Worm (Caenorhabditis elegans) whole organism, L4 larva: ENCODE measurements around the gene F26F12.2.

Experiments used
- F44E2.7 ChIP-seq: fragments of 200-800 bp; sonication (Bioruptor generic); IDR thresholded peaks from 2 replicates; pipeline ENCODE4 v2.1.2; 2022; ENCODE audit warnings: missing genetic modification characterization, missing compliant biosample characterization
- Y75B8A.6 ChIP-seq: fragments of 200-800 bp; sonication (Bioruptor generic); IDR thresholded peaks from 2 replicates; pipeline ENCODE4 v1.3.6; 2022; ENCODE audit warnings: missing genetic modification reagents, missing genetic modification characterization, missing compliant biosample characterization
- aha-1 ChIP-seq: fragments of 150-350 bp; peaks from one replicate; lab custom pipeline; 2014; ENCODE audit warnings: missing biosample characterization, missing genetic modification characterization
- aly-2 ChIP-seq: sonication (generic microtip); optimal IDR thresholded peaks from 2 replicates; lab custom pipeline; 2018; ENCODE audit warnings: missing biosample characterization, missing genetic modification characterization
- ceh-32 ChIP-seq: sonication (generic microtip); optimal IDR thresholded peaks from 2 replicates; lab custom pipeline; 2016; ENCODE audit warnings: mild to moderate bottlenecking, missing genetic modification characterization, missing compliant biosample characterization; ENCODE audit not compliant: poor library complexity
- ceh-82 ChIP-seq: sonication (generic microtip); optimal IDR thresholded peaks from 2 replicates; lab custom pipeline; 2017; ENCODE audit warnings: missing biosample characterization, missing genetic modification characterization
- ctbp-1 ChIP-seq: fragments of 200-800 bp; sonication (Bioruptor generic); IDR thresholded peaks from 2 replicates; pipeline ENCODE4 v1.3.6; 2022; ENCODE audit warnings: missing genetic modification reagents, missing genetic modification characterization, missing compliant biosample characterization
- daf-12 ChIP-seq: fragments of 150-350 bp; optimal IDR thresholded peaks from 2 replicates; lab custom pipeline; 2014; ENCODE audit warnings: missing biosample characterization, missing genetic modification reagents, missing genetic modification characterization
- daf-16 ChIP-seq, 3 experiments: sonication (generic microtip); optimal IDR thresholded peaks; 2 replicates each; lab custom pipeline; 2016 to 2017; ENCODE audit warnings: missing genetic modification characterization in 3 of 3, missing genetic modification reagents in 3 of 3, mild to moderate bottlenecking in 2 of 3, missing compliant biosample characterization in 2 of 3, missing biosample characterization in 1 of 3, moderate library complexity in 1 of 3
- daf-19 ChIP-seq: fragments of 200-800 bp; sonication (Bioruptor generic); conservative IDR thresholded peaks from 2 replicates; pipeline ENCODE4 v1.3.6; 2022; ENCODE audit warnings: missing genetic modification characterization, missing compliant biosample characterization
- dmd-6 ChIP-seq: fragments of 200-800 bp; sonication (Bioruptor generic); IDR thresholded peaks from 2 replicates; pipeline ENCODE4 v1.3.6; 2022; ENCODE audit warnings: missing genetic modification reagents, missing genetic modification characterization, missing compliant biosample characterization
- dmd-8 ChIP-seq: fragments of 200-800 bp; sonication (Bioruptor generic); IDR thresholded peaks from 2 replicates; pipeline ENCODE4 v1.3.6; 2022; ENCODE audit warnings: missing genetic modification characterization, missing compliant biosample characterization
- dmd-9 ChIP-seq: fragments of 200-800 bp; sonication (Bioruptor generic); IDR thresholded peaks from 2 replicates; pipeline ENCODE4 v1.3.6; 2022; ENCODE audit warnings: missing genetic modification reagents, missing genetic modification characterization, missing compliant biosample characterization
- dpl-1 ChIP-seq: fragments of 150-350 bp; optimal IDR thresholded peaks from 2 replicates; lab custom pipeline; 2014; ENCODE audit warnings: missing biosample characterization, missing genetic modification reagents, missing genetic modification characterization
- dve-1 ChIP-seq: sonication (generic microtip); optimal IDR thresholded peaks from 2 replicates; lab custom pipeline; 2017; ENCODE audit warnings: antibody characterized with exemption, mild to moderate bottlenecking, missing genetic modification characterization, missing compliant biosample characterization; ENCODE audit not compliant: insufficient read depth
- egl-27 ChIP-seq: sonication (generic microtip); optimal IDR thresholded peaks from 3 replicates; lab custom pipeline; 2017; ENCODE audit warnings: missing biosample characterization, missing genetic modification reagents, missing genetic modification characterization
- egl-43 ChIP-seq: fragments of 200-800 bp; sonication (Bioruptor generic); IDR thresholded peaks from 2 replicates; pipeline ENCODE4 v1.3.6; 2022; ENCODE audit warnings: missing genetic modification reagents, missing genetic modification characterization, missing compliant biosample characterization
- fkh-10 ChIP-seq: fragments of 150-350 bp; optimal IDR thresholded peaks from 2 replicates; lab custom pipeline; 2014; ENCODE audit warnings: missing biosample characterization, missing genetic modification reagents, missing genetic modification characterization
- gei-8 ChIP-seq: fragments of 200-800 bp; sonication (Bioruptor generic); optimal IDR thresholded peaks from 2 replicates; lab custom pipeline; 2018; ENCODE audit warnings: mild to moderate bottlenecking, missing genetic modification characterization, missing compliant biosample characterization
- hif-1 ChIP-seq, 2 experiments: sonication (generic microtip); optimal IDR thresholded peaks; 2 replicates each; lab custom pipeline; 2016 to 2017; ENCODE audit warnings: missing compliant biosample characterization in 2 of 2, missing genetic modification characterization in 2 of 2, missing genetic modification reagents in 2 of 2, missing genotype in 2 of 2, mild to moderate bottlenecking in 1 of 2
- hlh-11 ChIP-seq: fragments of 200-800 bp; sonication (Bioruptor generic); optimal IDR thresholded peaks from 2 replicates; lab custom pipeline; 2018; ENCODE audit warnings: mild to moderate bottlenecking, missing genetic modification characterization, missing compliant biosample characterization
- lsy-2 ChIP-seq, 2 experiments: fragments of 150-350 bp in 1 of 2; sonication (generic microtip) in 1 of 2; optimal IDR thresholded peaks; 2 replicates each; lab custom pipeline; 2014 to 2017; ENCODE audit warnings: missing biosample characterization in 2 of 2, missing genetic modification characterization in 2 of 2
- madf-5 ChIP-seq, 2 experiments: fragments of 200-800 bp; sonication (Bioruptor generic); IDR thresholded peaks; 2 replicates each; pipeline ENCODE4 v1.3.6; 2022; ENCODE audit warnings: missing compliant biosample characterization in 2 of 2, missing genetic modification characterization in 2 of 2
- mes-2 ChIP-seq: sonication (generic microtip); optimal IDR thresholded peaks from 2 replicates; lab custom pipeline; 2016; ENCODE audit warnings: missing genotype, mild to moderate bottlenecking, missing genetic modification characterization, missing compliant biosample characterization; ENCODE audit not compliant: poor library complexity, severe bottlenecking
- nhr-10 ChIP-seq: fragments of 150-350 bp; optimal IDR thresholded peaks from 2 replicates; lab custom pipeline; 2014; ENCODE audit warnings: missing biosample characterization, missing genetic modification characterization
- nhr-102 ChIP-seq: sonication (generic microtip); optimal IDR thresholded peaks from 2 replicates; lab custom pipeline; 2016; ENCODE audit warnings: mild to moderate bottlenecking, missing genetic modification characterization, moderate library complexity, missing compliant biosample characterization
- nhr-11 ChIP-seq: fragments of 150-350 bp; optimal IDR thresholded peaks from 2 replicates; lab custom pipeline; 2014; ENCODE audit warnings: missing biosample characterization, missing genetic modification characterization
- nhr-237 ChIP-seq: sonication (generic microtip); optimal IDR thresholded peaks from 2 replicates; lab custom pipeline; 2017; ENCODE audit warnings: missing biosample characterization, missing genetic modification characterization
- nhr-25 ChIP-seq: sonication (generic microtip); optimal IDR thresholded peaks from 2 replicates; lab custom pipeline; 2017; ENCODE audit warnings: missing genetic modification characterization, mild to moderate bottlenecking, missing compliant biosample characterization, antibody characterized with exemption, moderate library complexity, borderline replicate concordance; ENCODE audit not compliant: insufficient read depth
- nhr-28 ChIP-seq: fragments of 150-350 bp; optimal IDR thresholded peaks from 2 replicates; lab custom pipeline; 2014; ENCODE audit warnings: missing biosample characterization, missing genetic modification characterization
- nhr-42 ChIP-seq: fragments of 200-800 bp; sonication (Bioruptor generic); IDR thresholded peaks from 2 replicates; pipeline ENCODE4 v1.3.6; 2022; ENCODE audit warnings: missing genetic modification characterization, missing compliant biosample characterization
- nhr-48 ChIP-seq: sonication (generic microtip); optimal IDR thresholded peaks from 2 replicates; lab custom pipeline; 2016; ENCODE audit warnings: mild to moderate bottlenecking, missing genetic modification characterization, missing compliant biosample characterization
- php-3 ChIP-seq: fragments of 200-800 bp; sonication (Bioruptor generic); IDR thresholded peaks from 2 replicates; pipeline ENCODE4 v1.3.6; 2022; ENCODE audit warnings: missing genetic modification reagents, missing genetic modification characterization, missing compliant biosample characterization
- pqm-1 ChIP-seq: sonication (generic microtip); optimal IDR thresholded peaks from 2 replicates; lab custom pipeline; 2017; ENCODE audit warnings: missing biosample characterization, missing genetic modification characterization
- rbr-2 ChIP-seq: sonication (generic microtip); optimal IDR thresholded peaks from 2 replicates; lab custom pipeline; 2016; ENCODE audit warnings: missing genotype, missing genetic modification characterization, missing compliant biosample characterization
- snpc-4 ChIP-seq: fragments of 150-350 bp; optimal IDR thresholded peaks from 2 replicates; lab custom pipeline; 2014; ENCODE audit warnings: missing biosample characterization, missing genetic modification characterization
- spr-1 ChIP-seq: sonication (generic microtip); optimal IDR thresholded peaks from 2 replicates; lab custom pipeline; 2016; ENCODE audit warnings: mild to moderate bottlenecking, missing genetic modification characterization, missing compliant biosample characterization
- unc-130 ChIP-seq: sonication (generic microtip); optimal IDR thresholded peaks from 2 replicates; lab custom pipeline; 2016; ENCODE audit warnings: missing genetic modification reagents, missing genetic modification characterization, missing compliant biosample characterization
- unc-62 ChIP-seq, 3 experiments: fragments of 150-350 bp in 1 of 3; sonication (generic microtip); optimal IDR thresholded peaks in 2 of 3; peaks in 1 of 3; 1 replicate in 1 of 3; 2 replicates in 2 of 3; lab custom pipeline; 2014 to 2017; ENCODE audit warnings: missing biosample characterization in 3 of 3, missing genetic modification characterization in 3 of 3, missing genetic modification reagents in 3 of 3, missing genotype in 1 of 3
- zag-1 ChIP-seq: fragments of 150-350 bp; optimal IDR thresholded peaks from 2 replicates; lab custom pipeline; 2014; ENCODE audit warnings: missing biosample characterization, missing genetic modification characterization
- zfp-2 ChIP-seq: sonication (generic microtip); optimal IDR thresholded peaks from 2 replicates; lab custom pipeline; 2016; ENCODE audit warnings: mild to moderate bottlenecking, missing genetic modification characterization, missing compliant biosample characterization

Gene F26F12.2

ce11 chrV:5822968-5823367 lies 15.4 kb downstream of the F26F12.2 start (continued):
- no peak for TF ChIP-seq rbr-2

ce11 chrV:5821451-5822143 lies 16.8 kb downstream of the F26F12.2 start:
- TF ChIP-seq nhr-237 (tag; lab: Kevin White, UChicago) (no peak), nhr-102 (tag; lab: Kevin White, UChicago) (peak; percentile 38), hlh-11 (peak; percentile 77), gei-8 (GFP tag; lab: Kevin White, UChicago) (no peak), fkh-10 (GFP tag; lab: Kevin White, UChicago) (no peak), egl-43 (GFP tag; lab: Robert Waterston, UW) (no peak), daf-16 (GFP tag; optimal IDR thresholded peaks at IDR 0.05; lab: Kevin White, UChicago) (no peak), daf-16 (tag; optimal IDR thresholded peaks at IDR 0.05; lab: Kevin White, UChicago) (peak; percentile 43), dve-1 (tag; lab: Kevin White, UChicago) (peak; percentile 45), aha-1 (tag; lab: Kevin White, UChicago) (peak; percentile 7), nhr-42 (no peak), pqm-1 (tag; lab: Kevin White, UChicago) (peak; percentile 75), nhr-48 (peak; percentile 56), dmd-6 (GFP tag; lab: Robert Waterston, UW) (peak; percentile 92)

ce11 chrV:5820401-5820800 lies 18.0 kb downstream of the F26F12.2 start:
- peak; percentile 31 for TF ChIP-seq nhr-48
- peak; percentile 62 for TF ChIP-seq dmd-6 (GFP tag; lab: Robert Waterston, UW)
- peak in 1 of 2 experiments; percentile 66 for TF ChIP-seq hif-1 (tag; optimal IDR thresholded peaks at IDR 0.05; lab: Kevin White, UChicago)
- no peak for TF ChIP-seq daf-16 (GFP tag; optimal IDR thresholded peaks at IDR 0.05; lab: Kevin White, UChicago)
- TF ChIP-seq daf-16 (tag; optimal IDR thresholded peaks at IDR 0.05; lab: Kevin White, UChicago), result peak; percentile 10
- TF ChIP-seq aha-1 (tag; lab: Kevin White, UChicago), result peak; percentile 69
- TF ChIP-seq ceh-82, result no peak
- TF ChIP-seq pqm-1 (tag; lab: Kevin White, UChicago), result peak; percentile 0
- no peak for TF ChIP-seq unc-62 (GFP tag; optimal IDR thresholded peaks at IDR 0.05 in 1 of 2; lab: Kevin White, UChicago)
- no peak for TF ChIP-seq unc-62 (tag; optimal IDR thresholded peaks at IDR 0.05; lab: Kevin White, UChicago)
- no peak for TF ChIP-seq mes-2 (tag; lab: Kevin White, UChicago)

ce11 chrV:5819903-5820302 lies 18.5 kb downstream of the F26F12.2 start:
- peak; percentile 40 for TF ChIP-seq nhr-28
- no peak for TF ChIP-seq snpc-4 (tag; lab: Kevin White, UChicago)
- peak; percentile 53 for TF ChIP-seq dve-1 (tag; lab: Kevin White, UChicago)
- no peak for TF ChIP-seq ctbp-1 (GFP tag; lab: Robert Waterston, UW)
- no peak for TF ChIP-seq madf-5 (GFP tag; IDR thresholded peaks at IDR 0.05; lab: Robert Waterston, UW)
- TF ChIP-seq nhr-25, result no peak
- no peak for TF ChIP-seq egl-43 (GFP tag; lab: Robert Waterston, UW)
- no peak for TF ChIP-seq nhr-10
- no peak for TF ChIP-seq zag-1 (tag; lab: Kevin White, UChicago)
- peak; percentile 83 for TF ChIP-seq dmd-6 (GFP tag; lab: Robert Waterston, UW)
- no peak for TF ChIP-seq F44E2.7 (GFP tag; lab: Robert Waterston, UW)
- no peak for TF ChIP-seq nhr-102 (tag; lab: Kevin White, UChicago)
- TF ChIP-seq egl-27 (tag; lab: Kevin White, UChicago), result no peak
- no peak for TF ChIP-seq daf-12 (tag; lab: Kevin White, UChicago)
- TF ChIP-seq ceh-82, result no peak
- peak; percentile 2 for TF ChIP-seq pqm-1 (tag; lab: Kevin White, UChicago)
- TF ChIP-seq aly-2 (tag; lab: Kevin White, UChicago), result no peak
- TF ChIP-seq Y75B8A.6 (GFP tag; lab: Robert Waterston, UW), result no peak
- TF ChIP-seq spr-1 (tag; lab: Kevin White, UChicago), result no peak
- no peak for TF ChIP-seq dpl-1
- TF ChIP-seq ceh-32, result no peak
- TF ChIP-seq nhr-11 (tag; lab: Kevin White, UChicago), result no peak
- TF ChIP-seq aha-1 (tag; lab: Kevin White, UChicago), result no peak
- peak; percentile 94 for TF ChIP-seq php-3 (GFP tag; lab: Robert Waterston, UW)
- TF ChIP-seq lsy-2 (tag; optimal IDR thresholded peaks at IDR 0.05; lab: Kevin White, UChicago), result no peak
- TF ChIP-seq zfp-2 (tag; lab: Kevin White, UChicago), result no peak
- no peak for TF ChIP-seq dmd-9 (GFP tag; lab: Robert Waterston, UW)
- TF ChIP-seq unc-130 (GFP tag; lab: Kevin White, UChicago), result no peak
- no peak for TF ChIP-seq dmd-8 (GFP tag; lab: Robert Waterston, UW)
- no peak for TF ChIP-seq daf-19 (GFP tag; lab: Robert Waterston, UW)
- TF ChIP-seq daf-16 (GFP tag; optimal IDR thresholded peaks at IDR 0.05; lab: Kevin White, UChicago), result no peak
- TF ChIP-seq daf-16 (tag; optimal IDR thresholded peaks at IDR 0.05; lab: Kevin White, UChicago), result peak; percentile 69
